Worm (Caenorhabditis elegans) whole organism, young adult: Measurements from ENCODE around the gene K02D10.3.

Experiments
- F23B12.7 ChIP-seq: sonication (generic microtip); optimal IDR thresholded peaks from 2 replicates; lab custom pipeline; 2017; ENCODE audit warnings: missing genetic modification characterization, mild to moderate bottlenecking, missing compliant biosample characterization, antibody characterized with exemption, moderate library complexity; ENCODE audit not compliant: insufficient read depth
- F57C9.4 ChIP-seq: sonication (generic microtip); optimal IDR thresholded peaks from 2 replicates; lab custom pipeline; 2017; ENCODE audit warnings: mild to moderate bottlenecking, missing genetic modification characterization, missing compliant biosample characterization
- Y53G8AR.9 ChIP-seq: fragments of 200-800 bp; sonication (Bioruptor generic); conservative IDR thresholded peaks from 2 replicates; pipeline ENCODE4 v1.3.6; 2022; ENCODE audit warnings: missing genetic modification reagents, missing genetic modification characterization, missing compliant biosample characterization
- ceh-79 ChIP-seq: sonication (generic microtip); optimal IDR thresholded peaks from 2 replicates; lab custom pipeline; 2017; ENCODE audit warnings: mild to moderate bottlenecking, missing genetic modification characterization, missing compliant biosample characterization
- madf-10 ChIP-seq: sonication (generic microtip); optimal IDR thresholded peaks from 2 replicates; lab custom pipeline; 2016; ENCODE audit warnings: mild to moderate bottlenecking, missing genetic modification characterization, missing compliant biosample characterization
- mel-28 ChIP-seq: sonication (generic microtip); optimal IDR thresholded peaks from 2 replicates; lab custom pipeline; 2016; ENCODE audit warnings: borderline replicate concordance, mild to moderate bottlenecking, missing genetic modification characterization, missing compliant biosample characterization
- nfya-1 ChIP-seq: sonication (generic microtip); optimal IDR thresholded peaks from 2 replicates; lab custom pipeline; 2017; ENCODE audit warnings: antibody characterized with exemption, missing compliant biosample characterization, missing genetic modification characterization, borderline replicate concordance; ENCODE audit not compliant: insufficient read depth
- pha-4 ChIP-seq: fragments of 150-350 bp; sonication (generic microtip); optimal IDR thresholded peaks from 2 replicates; lab custom pipeline; 2014; ENCODE audit warnings: missing biosample characterization, missing genetic modification reagents, missing genetic modification characterization
- rcor-1 ChIP-seq: fragments of 200-800 bp; sonication (Bioruptor generic); IDR thresholded peaks from 2 replicates; pipeline ENCODE4 v1.3.6; 2022; ENCODE audit warnings: missing genetic modification reagents, missing genetic modification characterization, missing compliant biosample characterization
- snpc-4 ChIP-seq, 5 experiments: fragments of 150-350 bp in 1 of 5; sonication (generic microtip) in 4 of 5; optimal IDR thresholded peaks; 2 replicates each; lab custom pipeline; 2014 to 2018; ENCODE audit warnings: missing genetic modification characterization in 5 of 5, missing biosample characterization in 3 of 5, antibody characterized with exemption in 2 of 5, mild to moderate bottlenecking in 2 of 5, missing compliant biosample characterization in 2 of 5, missing genotype in 2 of 5, moderate library complexity in 2 of 5, missing genetic modification reagents in 1 of 5
- tbp1 ChIP-seq: fragments of 200-800 bp; sonication (Bioruptor generic); optimal IDR thresholded peaks from 2 replicates; lab custom pipeline; 2018; ENCODE audit warnings: mild to moderate bottlenecking, missing genetic modification characterization, missing compliant biosample characterization
- unc-130 ChIP-seq: sonication (generic microtip); optimal IDR thresholded peaks from 2 replicates; lab custom pipeline; 2016; ENCODE audit warnings: missing genetic modification reagents, missing genetic modification characterization, missing compliant biosample characterization

DNA sequence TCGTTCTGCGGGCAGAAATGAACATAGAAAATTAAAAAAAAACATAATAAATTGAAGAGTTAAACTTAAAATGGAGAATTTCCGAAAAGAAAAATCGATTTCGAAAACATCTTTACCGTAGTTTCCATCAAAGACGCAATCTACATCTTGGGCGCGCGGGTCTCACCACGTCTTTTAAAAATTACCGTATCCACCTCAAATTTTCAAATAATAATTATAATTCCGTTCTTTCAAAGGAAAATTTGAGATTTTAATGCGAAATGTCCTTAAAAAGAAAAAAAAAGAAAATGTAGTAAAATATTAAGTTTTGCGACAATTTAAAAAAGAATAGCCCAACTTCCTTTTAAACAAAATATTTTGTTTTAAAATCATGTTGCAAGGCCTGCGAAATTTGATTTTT is 8.6 kb downstream of the K02D10.3 start:
- no peak for TF ChIP-seq Y53G8AR.9 (GFP tag; lab: Robert Waterston, UW)
- TF ChIP-seq mel-28 (tag; lab: Kevin White, UChicago) = no peak
- no peak for TF ChIP-seq snpc-4 (GFP tag; optimal IDR thresholded peaks at IDR 0.05; lab: Kevin White, UChicago)
- TF ChIP-seq snpc-4 (tag; optimal IDR thresholded peaks at IDR 0.05; lab: Kevin White, UChicago) = no peak
- TF ChIP-seq F23B12.7 (tag; lab: Kevin White, UChicago) = no peak
- peak; percentile 17 for TF ChIP-seq tbp1 (GFP tag; lab: Kevin White, UChicago)
- no peak for TF ChIP-seq unc-130
- TF ChIP-seq madf-10 = no peak
- no peak for TF ChIP-seq rcor-1
- no peak for TF ChIP-seq ceh-79 (tag; lab: Kevin White, UChicago)
- TF ChIP-seq nfya-1 = no peak
- no peak for TF ChIP-seq F57C9.4 (tag; lab: Kevin White, UChicago)
- TF ChIP-seq pha-4 (tag; lab: Kevin White, UChicago) = no peak
